Worm (Caenorhabditis elegans): ENCODE measurements around the gene ntl-3.

DNA sequence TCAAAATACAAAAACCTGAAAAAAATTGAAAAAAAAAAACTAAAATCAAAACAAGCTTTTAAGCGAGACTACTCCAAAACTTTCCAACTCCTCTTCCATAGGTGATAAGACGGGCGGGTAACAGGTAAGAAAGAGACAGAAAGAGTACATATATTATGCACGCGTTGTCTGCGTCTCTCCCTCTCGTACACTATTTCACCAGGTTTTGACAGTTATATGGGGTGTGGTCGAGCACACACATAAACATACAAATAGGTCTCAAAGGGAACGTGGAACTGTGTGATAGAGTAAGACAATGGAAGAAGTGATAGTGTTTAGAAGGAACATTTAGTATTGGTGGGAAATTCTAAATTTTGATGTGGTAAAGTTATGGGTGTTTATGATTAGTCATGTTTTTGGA, 35.3 kb upstream of the ntl-3 start:
- no peak for TF ChIP-seq lin-40 (tag; optimal IDR thresholded peaks at IDR 0.05)
- TF ChIP-seq chd-7 (tag; optimal IDR thresholded peaks at IDR 0.05): no peak
- peak; percentile 93 for TF ChIP-seq hmg-1.2 (GFP tag; IDR thresholded peaks at IDR 0.05)
- no peak for TF ChIP-seq tlf-1 (GFP tag; optimal IDR thresholded peaks at IDR 0.05)
- TF ChIP-seq ama-1 (optimal IDR thresholded peaks at IDR 0.05): no peak
- TF ChIP-seq ama-1 (GFP tag; optimal IDR thresholded peaks at IDR 0.05): no peak
- TF ChIP-seq pha-4 (tag; optimal IDR thresholded peaks at IDR 0.05): no peak
- no peak for TF ChIP-seq lin-54 (GFP tag; optimal IDR thresholded peaks at IDR 0.05)
- no peak for TF ChIP-seq egl-44 (GFP tag; IDR thresholded peaks at IDR 0.05)
- no peak for TF ChIP-seq bed-1 (GFP tag; IDR thresholded peaks at IDR 0.05)
- TF ChIP-seq unc-62 (GFP tag; optimal IDR thresholded peaks at IDR 0.05): peak; percentile 49
- TF ChIP-seq zfh-2 (GFP tag; conservative IDR thresholded peaks at IDR 0.05): no peak
- peak; percentile 14 for TF ChIP-seq attf-5 (GFP tag; optimal IDR thresholded peaks at IDR 0.05)

All from whole organism, young adult.